Fruit fly (Drosophila melanogaster) whole organism, embryonic: Measurements from ENCODE around the gene Sec13.

Experiments used
- B-H1 ChIP-seq: fragments of 200-800 bp; sonication (Bioruptor generic); IDR thresholded peaks from 3 replicates; pipeline ENCODE4 v1.3.6; 2022; ENCODE audit warnings: missing biosample characterization, missing genetic modification characterization
- CG10979 ChIP-seq: fragments of 200-800 bp; sonication (Bioruptor generic); optimal IDR thresholded peaks from 2 replicates; lab custom pipeline; 2018; ENCODE audit warnings: missing biosample characterization, mild to moderate bottlenecking, missing genetic modification characterization, moderate library complexity
- CG11504 ChIP-seq: fragments of 200-800 bp; sonication (Bioruptor generic); optimal IDR thresholded peaks from 3 replicates; lab custom pipeline; 2019; ENCODE audit warnings: missing biosample characterization, mild to moderate bottlenecking, missing genetic modification characterization, moderate library complexity
- CG12071 ChIP-seq: fragments of 200-800 bp; sonication (Bioruptor generic); optimal IDR thresholded peaks from 3 replicates; lab custom pipeline; 2018; ENCODE audit warnings: missing biosample characterization, mild to moderate bottlenecking, missing genetic modification characterization
- CG12659 ChIP-seq: fragments of 200-800 bp; sonication (Bioruptor generic); optimal IDR thresholded peaks from 3 replicates; lab custom pipeline; 2017; ENCODE audit warnings: mild to moderate bottlenecking, missing biosample characterization, missing genetic modification reagents, missing genetic modification characterization
- CG13424 ChIP-seq: fragments of 200-800 bp; sonication (Bioruptor generic); optimal IDR thresholded peaks from 2 replicates; lab custom pipeline; 2019; ENCODE audit warnings: missing biosample characterization, mild to moderate bottlenecking, missing genetic modification characterization, moderate library complexity
- CG15479 ChIP-seq: fragments of 200-800 bp; sonication (Bioruptor generic); optimal IDR thresholded peaks from 3 replicates; lab custom pipeline; 2019; ENCODE audit warnings: missing biosample characterization, mild to moderate bottlenecking, missing genetic modification characterization, moderate library complexity
- CG1602 ChIP-seq: fragments of 200-800 bp; sonication (Bioruptor generic); optimal IDR thresholded peaks from 3 replicates; lab custom pipeline; 2016; ENCODE audit warnings: missing biosample characterization, missing genetic modification characterization
- CG1603 ChIP-seq: fragments of 200-800 bp; sonication (Bioruptor generic); optimal IDR thresholded peaks from 2 replicates; lab custom pipeline; 2019; ENCODE audit warnings: missing biosample characterization, mild to moderate bottlenecking, missing genetic modification characterization, moderate library complexity
- CG17359 ChIP-seq: fragments of 200-800 bp; sonication (Bioruptor generic); optimal IDR thresholded peaks from 3 replicates; lab custom pipeline; 2018; ENCODE audit warnings: missing biosample characterization, mild to moderate bottlenecking, missing genetic modification characterization, moderate library complexity
- CG18262 ChIP-seq: fragments of 200-800 bp; optimal IDR thresholded peaks from 3 replicates; lab custom pipeline; 2019; ENCODE audit warnings: missing biosample characterization, mild to moderate bottlenecking, missing genetic modification characterization, moderate library complexity
- CG1832 ChIP-seq: fragments of 200-800 bp; sonication (Bioruptor generic); optimal IDR thresholded peaks from 2 replicates; lab custom pipeline; 2017; ENCODE audit warnings: missing biosample characterization, mild to moderate bottlenecking, missing genetic modification characterization, inconsistent platforms
- CG2678 ChIP-seq: fragments of 200-800 bp; sonication (Bioruptor generic); optimal IDR thresholded peaks from 3 replicates; lab custom pipeline; 2019; ENCODE audit warnings: missing biosample characterization, mild to moderate bottlenecking, missing genetic modification characterization, moderate library complexity
- CG34376 ChIP-seq: fragments of 200-800 bp; sonication (Bioruptor generic); optimal IDR thresholded peaks from 2 replicates; lab custom pipeline; 2018; ENCODE audit warnings: missing biosample characterization, mild to moderate bottlenecking, missing genetic modification characterization
- CG4820 ChIP-seq: fragments of 200-800 bp; sonication (Bioruptor generic); optimal IDR thresholded peaks from 3 replicates; lab custom pipeline; 2016; ENCODE audit warnings: missing biosample characterization, missing genetic modification characterization
- CG5953 ChIP-seq: fragments of 200-800 bp; sonication (Bioruptor generic); IDR thresholded peaks from 2 replicates; pipeline ENCODE4 v1.3.6; 2022; ENCODE audit warnings: missing biosample characterization, missing genetic modification characterization
- CG9437 ChIP-seq: fragments of 200-800 bp; sonication (Bioruptor generic); optimal IDR thresholded peaks from 2 replicates; lab custom pipeline; 2018; ENCODE audit warnings: missing biosample characterization, mild to moderate bottlenecking, missing genetic modification characterization
- CG9727 ChIP-seq: fragments of 200-800 bp; sonication (Bioruptor generic); optimal IDR thresholded peaks from 3 replicates; lab custom pipeline; 2017; ENCODE audit warnings: missing biosample characterization, mild to moderate bottlenecking, missing genetic modification characterization
- CoRest ChIP-seq: fragments of 200-800 bp; sonication (Bioruptor generic); optimal IDR thresholded peaks from 3 replicates; lab custom pipeline; 2018; ENCODE audit warnings: missing biosample characterization, mild to moderate bottlenecking, missing genetic modification characterization, moderate library complexity
- HLH54F ChIP-seq: fragments of 200-800 bp; sonication (Bioruptor generic); optimal IDR thresholded peaks from 3 replicates; lab custom pipeline; 2016; ENCODE audit warnings: missing biosample characterization, missing genetic modification characterization
- Oaz ChIP-seq: fragments of 200-800 bp; sonication (Bioruptor generic); IDR thresholded peaks from 2 replicates; pipeline ENCODE4 v1.3.6; 2022; ENCODE audit warnings: missing biosample characterization, missing genetic modification characterization
- PHDP ChIP-seq: fragments of 200-800 bp; sonication (Bioruptor generic); optimal IDR thresholded peaks from 3 replicates; lab custom pipeline; 2018; ENCODE audit warnings: missing biosample characterization, mild to moderate bottlenecking, missing genetic modification characterization, moderate library complexity
- Trl ChIP-seq, 3 experiments: fragments of >200 bp in 2 of 3; fragments of 200-800 bp in 1 of 3; sonication (Bioruptor generic) in 1 of 3; optimal IDR thresholded peaks; 2 replicates in 1 of 3; 3 replicates in 2 of 3; lab custom pipeline; 2016 to 2017; ENCODE audit warnings: missing biosample characterization in 1 of 3, missing genetic modification characterization in 1 of 3
- Xrp1 ChIP-seq: fragments of 200-800 bp; sonication (Bioruptor generic); IDR thresholded peaks from 2 replicates; pipeline ENCODE4 v1.3.6; 2022; ENCODE audit warnings: missing biosample characterization, missing genetic modification characterization
- aop ChIP-seq: fragments of 200-800 bp; sonication (Bioruptor generic); IDR thresholded peaks from 2 replicates; pipeline ENCODE4 v1.3.6; 2022; ENCODE audit warnings: missing biosample characterization, missing genetic modification characterization
- bcd ChIP-seq: fragments of 200-800 bp; sonication (Bioruptor generic); optimal IDR thresholded peaks from 2 replicates; lab custom pipeline; 2017; ENCODE audit warnings: missing biosample characterization, mild to moderate bottlenecking, missing genetic modification characterization
- chinmo ChIP-seq: fragments of 200-800 bp; sonication (Bioruptor generic); IDR thresholded peaks from 4 replicates; pipeline ENCODE4 v1.3.6; 2022; ENCODE audit warnings: missing biosample characterization, missing genetic modification characterization; ENCODE audit not compliant: partially characterized antibody
- chn ChIP-seq: fragments of 200-800 bp; sonication (Bioruptor generic); optimal IDR thresholded peaks from 2 replicates; lab custom pipeline; 2016; ENCODE audit warnings: missing biosample characterization, missing genetic modification characterization
- ci ChIP-seq: fragments of 200-800 bp; sonication (Bioruptor generic); IDR thresholded peaks from 3 replicates; pipeline ENCODE4 v1.3.6; 2022; ENCODE audit warnings: missing biosample characterization, missing genetic modification characterization
- crol ChIP-seq: fragments of 200-800 bp; sonication (Bioruptor generic); IDR thresholded peaks from 2 replicates; pipeline ENCODE4 v1.3.6; 2022; ENCODE audit warnings: missing biosample characterization, missing genetic modification characterization
- da ChIP-seq: fragments of 200-800 bp; sonication (Bioruptor generic); optimal IDR thresholded peaks from 2 replicates; lab custom pipeline; 2016; ENCODE audit warnings: missing biosample characterization, missing genetic modification characterization
- dimm ChIP-seq: fragments of 200-800 bp; sonication (Bioruptor generic); IDR thresholded peaks from 2 replicates; pipeline ENCODE4 v1.3.6; 2022; ENCODE audit warnings: missing biosample characterization, missing genetic modification characterization
- ems ChIP-seq: fragments of 200-800 bp; sonication (Bioruptor generic); optimal IDR thresholded peaks from 3 replicates; lab custom pipeline; 2016; ENCODE audit warnings: missing biosample characterization, missing genetic modification characterization
- esg ChIP-seq: fragments of 200-800 bp; sonication (Bioruptor generic); conservative IDR thresholded peaks from 2 replicates; pipeline ENCODE4 v1.3.6; 2022; ENCODE audit warnings: missing biosample characterization, missing genetic modification characterization
- eve ChIP-seq, 2 experiments: fragments of >200 bp; optimal IDR thresholded peaks; 2 replicates each; lab custom pipeline; 2017; ENCODE audit warnings: missing biosample characterization in 2 of 2, missing genetic modification characterization in 2 of 2
- ewg ChIP-seq: fragments of 200-800 bp; sonication (Bioruptor generic); optimal IDR thresholded peaks from 3 replicates; lab custom pipeline; 2017; ENCODE audit warnings: mild to moderate bottlenecking, missing biosample characterization, missing genetic modification reagents, missing genetic modification characterization
- exex ChIP-seq: fragments of 200-800 bp; sonication (Bioruptor generic); optimal IDR thresholded peaks from 4 replicates; lab custom pipeline; 2018; ENCODE audit warnings: missing biosample characterization, mild to moderate bottlenecking, missing genetic modification characterization, moderate library complexity
- grau ChIP-seq: fragments of 200-800 bp; optimal IDR thresholded peaks from 3 replicates; lab custom pipeline; 2019; ENCODE audit warnings: missing biosample characterization, mild to moderate bottlenecking, missing genetic modification characterization, moderate library complexity
- lmd ChIP-seq: fragments of 200-800 bp; sonication (Bioruptor generic); IDR thresholded peaks from 2 replicates; pipeline ENCODE4 v1.3.6; 2022; ENCODE audit warnings: missing biosample characterization, missing genetic modification characterization
- lola ChIP-seq, 3 experiments: fragments of >200 bp in 2 of 3; fragments of 200-800 bp in 1 of 3; sonication (Bioruptor generic) in 1 of 3; optimal IDR thresholded peaks; 2 replicates each; lab custom pipeline; 2017 to 2019; ENCODE audit warnings: missing biosample characterization in 3 of 3, missing genetic modification characterization in 3 of 3, mild to moderate bottlenecking in 1 of 3, moderate library complexity in 1 of 3
- odd ChIP-seq: fragments of 200-800 bp; sonication (Bioruptor generic); optimal IDR thresholded peaks from 2 replicates; lab custom pipeline; 2017; ENCODE audit warnings: missing biosample characterization, mild to moderate bottlenecking, missing genetic modification characterization
- pfk ChIP-seq: fragments of 200-800 bp; sonication (Bioruptor generic); optimal IDR thresholded peaks from 2 replicates; lab custom pipeline; 2018; ENCODE audit warnings: missing biosample characterization, mild to moderate bottlenecking, missing genetic modification characterization, moderate library complexity
- pros ChIP-seq: fragments of 200-800 bp; sonication (Bioruptor generic); optimal IDR thresholded peaks from 3 replicates; lab custom pipeline; 2019; ENCODE audit warnings: missing biosample characterization, mild to moderate bottlenecking, missing genetic modification characterization, moderate library complexity
- seq ChIP-seq: fragments of 200-800 bp; sonication (Bioruptor generic); IDR thresholded peaks from 2 replicates; pipeline ENCODE4 v1.3.6; 2022; ENCODE audit warnings: missing biosample characterization, missing genetic modification characterization
- tgo ChIP-seq: fragments of 200-800 bp; sonication (Bioruptor generic); IDR thresholded peaks from 3 replicates; pipeline ENCODE4 v1.3.6; 2022; ENCODE audit warnings: missing biosample characterization, missing genetic modification characterization
- tll ChIP-seq, 2 experiments: fragments of 200-800 bp in 1 of 2; fragments of >200 bp in 1 of 2; sonication (Bioruptor generic) in 1 of 2; optimal IDR thresholded peaks; 2 replicates each; lab custom pipeline; 2017 to 2019; ENCODE audit warnings: missing biosample characterization in 2 of 2, missing genetic modification characterization in 2 of 2, mild to moderate bottlenecking in 1 of 2, moderate library complexity in 1 of 2
- unpg ChIP-seq: fragments of 200-800 bp; sonication (Bioruptor generic); optimal IDR thresholded peaks from 3 replicates; lab custom pipeline; 2018; ENCODE audit warnings: missing biosample characterization, mild to moderate bottlenecking, missing genetic modification characterization, moderate library complexity

The Sec13 gene

dm6 chr3R:23315221-23315620 lies 40.9 kb upstream of the Sec13 start (continued):
- TF ChIP-seq B-H1 (GFP tag; lab: Robert Waterston, UW) (no peak), dimm (no peak), HLH54F (GFP tag; lab: Kevin White, UChicago) (no peak), CG2678 (tag; lab: Kevin White, UChicago) (no peak), tll (GFP tag; optimal IDR thresholded peaks at IDR 0.05; lab: Kevin White, UChicago) (peak in 1 of 2 experiments; percentile 90), CG12071 (GFP tag; lab: Kevin White, UChicago) (no peak), pfk (GFP tag; lab: Kevin White, UChicago) (peak; percentile 90), CG13424 (tag; lab: Kevin White, UChicago) (no peak), exex (tag; lab: Kevin White, UChicago) (peak; percentile 44), Xrp1 (GFP tag; lab: Robert Waterston, UW) (no peak), CG34376 (GFP tag; lab: Kevin White, UChicago) (no peak), bcd (GFP tag; lab: Kevin White, UChicago) (no peak), crol (GFP tag; lab: Robert Waterston, UW) (peak; percentile 59), aop (peak; percentile 82), CG1832 (GFP tag; lab: Kevin White, UChicago) (peak; percentile 71), odd (GFP tag; lab: Kevin White, UChicago) (peak; percentile 21), pros (GFP tag; lab: Kevin White, UChicago) (peak; percentile 75), CG15479 (GFP tag; lab: Kevin White, UChicago) (peak; percentile 86), ewg (GFP tag; lab: Kevin White, UChicago) (no peak), chinmo (GFP tag; lab: Robert Waterston, UW) (peak; percentile 50; the same call in 1 of the 4 replicates)

- TF ChIP-seq CG18262 (tag; lab: Kevin White, UChicago) (peak; percentile 21), chn (GFP tag; lab: Kevin White, UChicago) (peak; percentile 4), CG1602 (GFP tag; lab: Kevin White, UChicago) (peak; percentile 4), ems (peak; percentile 11), esg (peak; percentile 46), Trl (optimal IDR thresholded peaks at IDR 0.05; lab: Kevin White, UChicago) (no peak), Trl (GFP tag; optimal IDR thresholded peaks at IDR 0.05; lab: Kevin White, UChicago) (peak; percentile 31), CG11504 (peak; percentile 29), grau (tag; lab: Kevin White, UChicago) (peak; percentile 33), CG9727 (peak; percentile 5), eve (GFP tag; optimal IDR thresholded peaks at IDR 0.05; lab: Kevin White, UChicago) (peak in 1 of 2 experiments; percentile 72), CG1603 (tag; lab: Kevin White, UChicago) (peak; percentile 51), tgo (peak; percentile 23; the same call in 1 of the 3 replicates), da (GFP tag; lab: Kevin White, UChicago) (no peak), CoRest (peak; percentile 16), CG12659 (GFP tag; lab: Kevin White, UChicago) (peak; percentile 11), CG17359 (peak; percentile 10), CG34376 (GFP tag; lab: Kevin White, UChicago) (no peak), CG13424 (tag; lab: Kevin White, UChicago) (peak; percentile 9), CG9437 (GFP tag; lab: Kevin White, UChicago) (peak; percentile 45), CG2678 (tag; lab: Kevin White, UChicago) (peak; percentile 42), lmd (0 out of 2 replicates have a peak, but pooled peaks have one; percentile 16), PHDP (tag; lab: Kevin White, UChicago) (peak; percentile 12), ci (GFP tag; lab: Robert Waterston, UW) (peak; percentile 62), Oaz (GFP tag; lab: Robert Waterston, UW) (0 out of 2 replicates have a peak, but pooled peaks have one; percentile 7), lola (GFP tag; optimal IDR thresholded peaks at IDR 0.05; lab: Kevin White, UChicago) (peak in 1 of 3 experiments; percentile 31), CG10979 (tag; lab: Kevin White, UChicago) (peak; percentile 9), seq (GFP tag; lab: Robert Waterston, UW) (0 out of 2 replicates have a peak, but pooled peaks have one; percentile 21), unpg (GFP tag; lab: Kevin White, UChicago) (peak; percentile 24), CG5953 (GFP tag; lab: Robert Waterston, UW) (no peak), CG4820 (GFP tag; lab: Kevin White, UChicago) (peak; percentile 24)
Observed at dm6 chr3R:23315630-23316029, 40.4 kb upstream of the Sec13 start.
